Fruit fly (Drosophila melanogaster): ENCODE results near the gene Eig71Ef.

The Eig71Ef gene

dm6 chr3L:15636359-15636758 is 20.8 kb downstream of the Eig71Ef start (continued):
- TF ChIP-seq CG1603 (tag; optimal IDR thresholded peaks at IDR 0.05) = peak; percentile 20
- no peak for TF ChIP-seq tx (GFP tag; optimal IDR thresholded peaks at IDR 0.05)
- TF ChIP-seq CG7556 (GFP tag; optimal IDR thresholded peaks at IDR 0.05) = no peak
- no peak for TF ChIP-seq shn (GFP tag; optimal IDR thresholded peaks at IDR 0.05)
- no peak for TF ChIP-seq CG10274 (GFP tag; optimal IDR thresholded peaks at IDR 0.05)
- no peak for TF ChIP-seq CG5245 (GFP tag; optimal IDR thresholded peaks at IDR 0.05)
- no peak for TF ChIP-seq CG8924 (tag; optimal IDR thresholded peaks at IDR 0.05)
- peak; percentile 65 for TF ChIP-seq sug (tag; optimal IDR thresholded peaks at IDR 0.05)
- no peak for TF ChIP-seq hb (GFP tag; IDR thresholded peaks at IDR 0.05; ENCODE audit: partially characterized antibody)
- TF ChIP-seq C15 (GFP tag; IDR thresholded peaks at IDR 0.05) = no peak
- TF ChIP-seq org-1 (GFP tag; optimal IDR thresholded peaks at IDR 0.05) = no peak
- peak; percentile 2 for TF ChIP-seq CG33557 (GFP tag; optimal IDR thresholded peaks at IDR 0.05)
- no peak for TF ChIP-seq CG12942 (GFP tag; optimal IDR thresholded peaks at IDR 0.05)
- peak; percentile 58; the same call in 2 of the 3 replicates for TF ChIP-seq vnd (GFP tag; IDR thresholded peaks at IDR 0.05; ENCODE audit: partially characterized antibody)
- TF ChIP-seq peb (GFP tag; IDR thresholded peaks at IDR 0.05) = no peak
- TF ChIP-seq CG6854 (GFP tag; optimal IDR thresholded peaks at IDR 0.05) = no peak
- no peak for TF ChIP-seq NK7.1 (GFP tag; optimal IDR thresholded peaks at IDR 0.05)
- no peak for TF ChIP-seq CG34422 (GFP tag; IDR thresholded peaks at IDR 0.05)
- TF ChIP-seq fru (optimal IDR thresholded peaks at IDR 0.05) = no peak
- TF ChIP-seq CG8281 (tag; optimal IDR thresholded peaks at IDR 0.05) = no peak
- TF ChIP-seq sima (GFP tag; optimal IDR thresholded peaks at IDR 0.05) = no peak
- TF ChIP-seq salm (tag; optimal IDR thresholded peaks at IDR 0.05) = no peak
- no peak for TF ChIP-seq Awh (GFP tag; IDR thresholded peaks at IDR 0.05)
- no peak for TF ChIP-seq HmgD (GFP tag; optimal IDR thresholded peaks at IDR 0.05)
- TF ChIP-seq CG4854 (GFP tag; optimal IDR thresholded peaks at IDR 0.05) = no peak
- TF ChIP-seq Lpt (GFP tag; optimal IDR thresholded peaks at IDR 0.05) = no peak
- no peak for TF ChIP-seq pb (GFP tag; optimal IDR thresholded peaks at IDR 0.05)
- no peak for TF ChIP-seq hth (optimal IDR thresholded peaks at IDR 0.05)
- no peak for TF ChIP-seq CG7745 (tag; optimal IDR thresholded peaks at IDR 0.05)
- peak; percentile 60 for TF ChIP-seq sens (GFP tag)
- TF ChIP-seq GATAe (GFP tag; conservative IDR thresholded peaks at IDR 0.05) = no peak
- TF ChIP-seq caup (GFP tag; optimal IDR thresholded peaks at IDR 0.05; ENCODE audit: severe bottlenecking) = no peak
- no peak for TF ChIP-seq CG15696 (tag; optimal IDR thresholded peaks at IDR 0.05)
- peak; percentile 9 for TF ChIP-seq Camta (GFP tag; optimal IDR thresholded peaks at IDR 0.05)
- TF ChIP-seq al (GFP tag; IDR thresholded peaks at IDR 0.05) = no peak
- no peak for TF ChIP-seq Atf3 (GFP tag; optimal IDR thresholded peaks at IDR 0.05)
- no peak for TF ChIP-seq Trl (optimal IDR thresholded peaks at IDR 0.05)
- no peak for TF ChIP-seq Trl (GFP tag; optimal IDR thresholded peaks at IDR 0.05)
- no peak for TF ChIP-seq E2f1 (GFP tag; IDR thresholded peaks at IDR 0.05)
- no peak for TF ChIP-seq trem (tag; optimal IDR thresholded peaks at IDR 0.05)
- TF ChIP-seq CG12155 (GFP tag; optimal IDR thresholded peaks at IDR 0.05) = no peak
- TF ChIP-seq CG3163 (GFP tag; optimal IDR thresholded peaks at IDR 0.05) = no peak
- no peak for TF ChIP-seq CG6254 (GFP tag; optimal IDR thresholded peaks at IDR 0.05)
- no peak for TF ChIP-seq CG11398 (GFP tag; optimal IDR thresholded peaks at IDR 0.05)
- TF ChIP-seq BEAF-32 (GFP tag; optimal IDR thresholded peaks at IDR 0.05) = no peak
- peak; percentile 84 for TF ChIP-seq exex (tag; optimal IDR thresholded peaks at IDR 0.05)
- no peak for TF ChIP-seq CG4328 (GFP tag; optimal IDR thresholded peaks at IDR 0.05)
- no peak for TF ChIP-seq CG11504 (tag; optimal IDR thresholded peaks at IDR 0.05)
- no peak for TF ChIP-seq CG9817 (tag; optimal IDR thresholded peaks at IDR 0.05)
- TF ChIP-seq Hand (GFP tag; optimal IDR thresholded peaks at IDR 0.05) = no peak
- no peak for TF ChIP-seq emc (GFP tag; optimal IDR thresholded peaks at IDR 0.05)
- TF ChIP-seq CG10321 (GFP tag; IDR thresholded peaks at IDR 0.05) = 0 out of 2 replicates have a peak, but pooled peaks have one; percentile 21
- peak; percentile 29 for TF ChIP-seq lab (GFP tag; optimal IDR thresholded peaks at IDR 0.05)

Measured in whole organism, embryonic.